Fruit fly (Drosophila melanogaster) whole organism, prepupa: Measurements from ENCODE around the gene GCC88.

Experiments used
- Blimp-1 ChIP-seq: fragments of 200-800 bp; sonication (Bioruptor generic); optimal IDR thresholded peaks from 3 replicates; lab custom pipeline; 2017; ENCODE audit warnings: missing biosample characterization, missing genetic modification characterization, mild to moderate bottlenecking, moderate library complexity, missing genetic modification reagents
- CG10669 ChIP-seq: fragments of 200-800 bp; sonication (Bioruptor generic); optimal IDR thresholded peaks from 3 replicates; lab custom pipeline; 2018; ENCODE audit warnings: missing biosample characterization, mild to moderate bottlenecking, missing genetic modification characterization, moderate library complexity
- CG11902 ChIP-seq: fragments of 200-800 bp; sonication (Bioruptor generic); optimal IDR thresholded peaks from 3 replicates; lab custom pipeline; 2016; ENCODE audit warnings: missing biosample characterization, missing genetic modification characterization
- CG15336 ChIP-seq: fragments of 200-800 bp; sonication (Bioruptor generic); IDR thresholded peaks from 2 replicates; pipeline ENCODE4 v1.3.6; 2022; ENCODE audit warnings: missing biosample characterization, missing genetic modification characterization
- CG1621 ChIP-seq: fragments of 200-800 bp; sonication (Bioruptor generic); optimal IDR thresholded peaks from 3 replicates; lab custom pipeline; 2018; ENCODE audit warnings: missing biosample characterization, mild to moderate bottlenecking, missing genetic modification characterization
- CG3032 ChIP-seq: fragments of 200-800 bp; optimal IDR thresholded peaks from 2 replicates; lab custom pipeline; 2019; ENCODE audit warnings: missing biosample characterization, mild to moderate bottlenecking, missing genetic modification characterization, moderate library complexity
- CG32006 ChIP-seq: fragments of 200-800 bp; sonication (Bioruptor generic); optimal IDR thresholded peaks from 3 replicates; lab custom pipeline; 2017; ENCODE audit warnings: missing biosample characterization, mild to moderate bottlenecking, missing genetic modification characterization
- CG3919 ChIP-seq: fragments of 200-800 bp; sonication (Bioruptor generic); optimal IDR thresholded peaks from 3 replicates; lab custom pipeline; 2016; ENCODE audit warnings: missing biosample characterization, missing genetic modification characterization
- CG6792 ChIP-seq: fragments of 200-800 bp; sonication (Bioruptor generic); optimal IDR thresholded peaks from 3 replicates; lab custom pipeline; 2016; ENCODE audit warnings: missing biosample characterization, missing genetic modification characterization
- CG6808 ChIP-seq: fragments of 200-800 bp; sonication (Bioruptor generic); optimal IDR thresholded peaks from 3 replicates; lab custom pipeline; 2017; ENCODE audit warnings: missing biosample characterization, missing genetic modification characterization, mild to moderate bottlenecking, moderate library complexity, missing genetic modification reagents
- CG7368 ChIP-seq: fragments of 200-800 bp; sonication (Bioruptor generic); optimal IDR thresholded peaks from 3 replicates; lab custom pipeline; 2016; ENCODE audit warnings: missing biosample characterization, missing genetic modification characterization
- CG9139 ChIP-seq: fragments of 200-800 bp; sonication (Bioruptor generic); optimal IDR thresholded peaks from 3 replicates; lab custom pipeline; 2017; ENCODE audit warnings: missing biosample characterization, mild to moderate bottlenecking, missing genetic modification characterization
- Eip78C ChIP-seq: fragments of 200-800 bp; sonication (Bioruptor generic); peaks from one replicate; lab custom pipeline; 2016; ENCODE audit warnings: missing biosample characterization, missing genetic modification characterization
- Ets21C ChIP-seq: fragments of 200-800 bp; sonication (Bioruptor generic); optimal IDR thresholded peaks from 3 replicates; lab custom pipeline; 2016; ENCODE audit warnings: missing biosample characterization, missing genetic modification characterization
- Ets96B ChIP-seq: fragments of 200-800 bp; optimal IDR thresholded peaks from 2 replicates; lab custom pipeline; 2019; ENCODE audit warnings: missing biosample characterization, mild to moderate bottlenecking, missing genetic modification characterization, moderate library complexity
- Hr38 ChIP-seq: sonication (Bioruptor generic); optimal IDR thresholded peaks from 2 replicates; lab custom pipeline; 2016; ENCODE audit warnings: missing biosample characterization, missing genetic modification characterization
- Hr39 ChIP-seq: fragments of 200-800 bp; sonication (Bioruptor generic); optimal IDR thresholded peaks from 2 replicates; lab custom pipeline; 2016; ENCODE audit warnings: missing biosample characterization, missing genetic modification characterization
- Lpt ChIP-seq: fragments of 200-800 bp; sonication (Bioruptor generic); optimal IDR thresholded peaks from 3 replicates; lab custom pipeline; 2016; ENCODE audit warnings: missing biosample characterization, missing genetic modification characterization
- OdsH ChIP-seq: fragments of 200-800 bp; sonication (Bioruptor generic); optimal IDR thresholded peaks from 3 replicates; lab custom pipeline; 2016; ENCODE audit warnings: missing biosample characterization, missing genetic modification characterization
- Sox102F ChIP-seq: fragments of 200-800 bp; sonication (Bioruptor generic); optimal IDR thresholded peaks from 2 replicates; lab custom pipeline; 2016; ENCODE audit warnings: missing biosample characterization, mild to moderate bottlenecking, missing genetic modification characterization
- Sox14 ChIP-seq: fragments of 200-800 bp; sonication (Bioruptor generic); optimal IDR thresholded peaks from 3 replicates; lab custom pipeline; 2016; ENCODE audit warnings: missing biosample characterization, missing genetic modification characterization
- Sox15 ChIP-seq: fragments of 200-800 bp; sonication (Bioruptor generic); optimal IDR thresholded peaks from 3 replicates; lab custom pipeline; 2016; ENCODE audit warnings: missing biosample characterization, missing genetic modification characterization
- acj6 ChIP-seq: fragments of 200-800 bp; sonication (Bioruptor generic); optimal IDR thresholded peaks from 3 replicates; lab custom pipeline; 2016; ENCODE audit warnings: missing biosample characterization, missing genetic modification characterization
- dac ChIP-seq: fragments of 200-800 bp; sonication (Bioruptor generic); optimal IDR thresholded peaks from 2 replicates; lab custom pipeline; 2017; ENCODE audit warnings: missing biosample characterization, mild to moderate bottlenecking, missing genetic modification characterization
- dsx ChIP-seq: fragments of 200-800 bp; optimal IDR thresholded peaks from 3 replicates; lab custom pipeline; 2019; ENCODE audit warnings: missing biosample characterization, mild to moderate bottlenecking, missing genetic modification characterization, moderate library complexity; ENCODE audit not compliant: poor library complexity, severe bottlenecking
- eg ChIP-seq: fragments of 200-800 bp; sonication (Bioruptor generic); IDR thresholded peaks from 3 replicates; pipeline ENCODE4 v1.3.6; 2022; ENCODE audit warnings: missing biosample characterization, missing genetic modification characterization
- esn ChIP-seq: fragments of 200-800 bp; sonication (Bioruptor generic); optimal IDR thresholded peaks from 2 replicates; lab custom pipeline; 2016; ENCODE audit warnings: missing biosample characterization, mild to moderate bottlenecking, missing genetic modification characterization, moderate library complexity
- fd85E ChIP-seq: fragments of 200-800 bp; sonication (Bioruptor generic); optimal IDR thresholded peaks from 3 replicates; lab custom pipeline; 2016; ENCODE audit warnings: missing biosample characterization, missing genetic modification characterization
- fkh ChIP-seq: fragments of 200-800 bp; sonication (Bioruptor generic); optimal IDR thresholded peaks from 3 replicates; lab custom pipeline; 2017; ENCODE audit warnings: missing biosample characterization, mild to moderate bottlenecking, missing genetic modification characterization, moderate library complexity
- lz ChIP-seq: fragments of 200-800 bp; sonication (Bioruptor generic); optimal IDR thresholded peaks from 3 replicates; lab custom pipeline; 2016; ENCODE audit warnings: missing biosample characterization, missing genetic modification characterization
- net ChIP-seq: fragments of 200-800 bp; sonication (Bioruptor generic); optimal IDR thresholded peaks from 3 replicates; lab custom pipeline; 2016; ENCODE audit warnings: missing biosample characterization, missing genetic modification characterization
- pdm3 ChIP-seq: fragments of 200-800 bp; sonication (Bioruptor generic); optimal IDR thresholded peaks from 3 replicates; lab custom pipeline; 2016; ENCODE audit warnings: missing biosample characterization, missing genetic modification characterization
- ss ChIP-seq, 2 experiments: fragments of 200-800 bp; sonication (Bioruptor generic); optimal IDR thresholded peaks; 2 replicates in 1 of 2; 3 replicates in 1 of 2; lab custom pipeline; 2017 to 2018; ENCODE audit warnings: mild to moderate bottlenecking in 2 of 2, missing biosample characterization in 2 of 2, missing genetic modification characterization in 2 of 2, moderate library complexity in 1 of 2
- svp ChIP-seq: fragments of 200-800 bp; sonication (Bioruptor generic); peaks from one replicate; lab custom pipeline; 2016; ENCODE audit warnings: missing biosample characterization, missing genetic modification characterization
- topi ChIP-seq: fragments of 200-800 bp; sonication (Bioruptor generic); optimal IDR thresholded peaks from 3 replicates; lab custom pipeline; 2016; ENCODE audit warnings: missing biosample characterization, missing genetic modification characterization
- vri ChIP-seq: fragments of 200-800 bp; sonication (Bioruptor generic); optimal IDR thresholded peaks from 3 replicates; lab custom pipeline; 2016; ENCODE audit warnings: missing biosample characterization, mild to moderate bottlenecking, missing genetic modification characterization

The GCC88 gene

dm6 chr3R:11243057-11243740 lies 12.8 kb upstream of the GCC88 start:
- TF ChIP-seq vri (peak; percentile 90), svp (peak; percentile 81), fd85E (GFP tag; lab: Kevin White, UChicago) (no peak), Ets21C (GFP tag; lab: Kevin White, UChicago) (no peak), CG9139 (GFP tag; lab: Kevin White, UChicago) (peak; percentile 58), esn (GFP tag; lab: Kevin White, UChicago) (no peak), topi (GFP tag; lab: Kevin White, UChicago) (no peak), Hr38 (no peak), dsx (GFP tag; lab: Kevin White, UChicago) (no peak), Sox15 (GFP tag; lab: Kevin White, UChicago) (no peak), fkh (GFP tag; lab: Kevin White, UChicago) (peak; percentile 85), Ets96B (tag; lab: Kevin White, UChicago) (peak; percentile 16), CG3032 (tag; lab: Kevin White, UChicago) (no peak)

- TF ChIP-seq CG10669 (GFP tag; lab: Kevin White, UChicago) (no peak), CG3032 (tag; lab: Kevin White, UChicago) (no peak), CG6808 (GFP tag; lab: Kevin White, UChicago) (no peak), CG6792 (no peak), Hr39 (GFP tag; lab: Kevin White, UChicago) (no peak), ss (GFP tag; optimal IDR thresholded peaks at IDR 0.05; lab: Kevin White, UChicago) (no peak), CG1621 (tag; lab: Kevin White, UChicago) (no peak), CG7368 (GFP tag; lab: Kevin White, UChicago) (no peak), fkh (GFP tag; lab: Kevin White, UChicago) (no peak), eg (GFP tag; lab: Robert Waterston, UW) (no peak), Lpt (GFP tag; lab: Kevin White, UChicago) (no peak), Blimp-1 (GFP tag; lab: Kevin White, UChicago) (no peak), CG3919 (GFP tag; lab: Kevin White, UChicago) (no peak), dac (GFP tag; lab: Kevin White, UChicago) (no peak), acj6 (GFP tag; lab: Kevin White, UChicago) (no peak)
Measured at dm6 chr3R:11240891-11241290, 10.5 kb upstream of the GCC88 start, which contains the start of the genes scpr-B and scpr-A. scpr-B (minus strand) TSS chr3R:11240991. scpr-A (plus strand) TSS chr3R:11241183.

dm6 chr3R:11237598-11237997 lies 7.2 kb upstream of the GCC88 start, which contains the start of gene CG31388:
CG31388 (plus strand) TSS chr3R:11237815.
- TF ChIP-seq fkh (GFP tag; lab: Kevin White, UChicago) (peak; percentile 54), Lpt (GFP tag; lab: Kevin White, UChicago) (no peak), CG15336 (GFP tag; lab: Robert Waterston, UW) (no peak), Ets96B (tag; lab: Kevin White, UChicago) (no peak)

- TF ChIP-seq CG10669 (GFP tag; lab: Kevin White, UChicago) (no peak), net (GFP tag; lab: Kevin White, UChicago) (no peak), CG11902 (no peak), Sox14 (GFP tag; lab: Kevin White, UChicago) (no peak), OdsH (no peak), CG15336 (GFP tag; lab: Robert Waterston, UW) (no peak), pdm3 (GFP tag; lab: Kevin White, UChicago) (no peak), CG6808 (GFP tag; lab: Kevin White, UChicago) (no peak), Eip78C (no peak), lz (GFP tag; lab: Kevin White, UChicago) (no peak), Hr39 (GFP tag; lab: Kevin White, UChicago) (no peak), fkh (GFP tag; lab: Kevin White, UChicago) (peak; percentile 94), esn (GFP tag; lab: Kevin White, UChicago) (peak; percentile 28), CG32006 (GFP tag; lab: Kevin White, UChicago) (no peak), Sox102F (GFP tag; lab: Kevin White, UChicago) (no peak)
Measured at dm6 chr3R:11236041-11236440, 5.6 kb upstream of the GCC88 start, which contains the start of gene CG31441. CG31441 (plus strand) TSS chr3R:11236286.
